Worm (Caenorhabditis elegans) whole organism, midembryonic: ENCODE results near the gene K08D8.3.

Experiments used
- T22C8.4 ChIP-seq: fragments of 200-800 bp; sonication (Bioruptor generic); IDR thresholded peaks from 2 replicates; pipeline ENCODE4 v1.3.6; 2022; ENCODE audit warnings: missing genetic modification characterization, missing compliant biosample characterization
- cog-1 ChIP-seq: sonication (generic microtip); optimal IDR thresholded peaks from 2 replicates; lab custom pipeline; 2016; ENCODE audit warnings: missing genetic modification characterization, missing compliant biosample characterization
- klf-2 ChIP-seq: fragments of 200-800 bp; sonication (Bioruptor generic); conservative IDR thresholded peaks from 2 replicates; pipeline ENCODE4 v1.3.6; 2022; ENCODE audit warnings: missing genetic modification reagents, missing genetic modification characterization, missing compliant biosample characterization

- no peak for TF ChIP-seq klf-2 (GFP tag; lab: Robert Waterston, UW)
- no peak for TF ChIP-seq T22C8.4
- no peak for TF ChIP-seq cog-1 (tag; lab: Kevin White, UChicago)
Measured at ce11 chrIV:12903687-12904086, 2.8 kb downstream of the K08D8.3 start.
